Fruit fly (Drosophila melanogaster): ENCODE measurements around the gene Tep3.

dm6 chr2L:7746975-7747374, 44.4 kb downstream of the Tep3 start, which contains the start of gene ATPsynGL:
- TF ChIP-seq CG4730 (GFP tag; IDR thresholded peaks at IDR 0.05): no peak
- TF ChIP-seq jumu (GFP tag; optimal IDR thresholded peaks at IDR 0.05): no peak
- no peak for TF ChIP-seq oc (tag; optimal IDR thresholded peaks at IDR 0.05)
- TF ChIP-seq CG3065 (GFP tag; optimal IDR thresholded peaks at IDR 0.05): no peak
- TF ChIP-seq dmrt99B (tag; optimal IDR thresholded peaks at IDR 0.05): no peak
- TF ChIP-seq CG7357 (GFP tag; IDR thresholded peaks at IDR 0.05): no peak
- TF ChIP-seq org-1 (GFP tag; optimal IDR thresholded peaks at IDR 0.05): no peak
- no peak for TF ChIP-seq C15 (GFP tag; IDR thresholded peaks at IDR 0.05)
- no peak for TF ChIP-seq CG3995 (GFP tag; optimal IDR thresholded peaks at IDR 0.05)
- TF ChIP-seq Gug (GFP tag; IDR thresholded peaks at IDR 0.05): no peak
- no peak for TF ChIP-seq scrt (GFP tag; optimal IDR thresholded peaks at IDR 0.05)
- TF ChIP-seq Lim3 (GFP tag; IDR thresholded peaks at IDR 0.05): no peak
- TF ChIP-seq NC2β (GFP tag; optimal IDR thresholded peaks at IDR 0.05): no peak
- TF ChIP-seq Sin3A (optimal IDR thresholded peaks at IDR 0.05): no peak

Data from whole organism, embryonic.